Worm (Caenorhabditis elegans): ENCODE measurements around the gene pals-25.

DNA sequence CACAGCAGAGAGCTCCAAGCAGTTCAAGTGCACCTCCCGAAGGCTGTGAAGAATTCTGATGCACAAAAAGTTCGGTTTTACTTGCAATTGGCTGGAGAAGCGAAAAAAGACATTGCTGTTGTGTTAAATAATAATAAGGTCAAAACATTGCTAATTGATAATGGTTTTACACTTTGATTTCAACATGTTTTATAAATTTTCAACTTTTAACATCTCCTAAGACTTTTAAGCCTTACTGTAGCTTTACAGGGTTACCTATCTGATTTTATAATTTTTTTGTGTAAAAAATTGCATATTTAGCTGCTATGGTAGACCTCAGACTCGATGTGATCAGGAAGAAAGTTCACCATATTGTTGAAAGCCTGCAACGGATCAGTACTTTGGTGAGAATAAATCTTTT, at the start of gene pals-25:
- no peak for TF ChIP-seq tab-1 (GFP tag; IDR thresholded peaks at IDR 0.05)
- no peak for TF ChIP-seq flt-1 (GFP tag; IDR thresholded peaks at IDR 0.05)
- TF ChIP-seq ztf-29 (GFP tag; IDR thresholded peaks at IDR 0.05) = no peak
- TF ChIP-seq cog-1 (tag; optimal IDR thresholded peaks at IDR 0.05) = no peak
- TF ChIP-seq ref-1 (GFP tag; conservative IDR thresholded peaks at IDR 0.05) = no peak
- no peak for TF ChIP-seq ztf-23 (GFP tag; IDR thresholded peaks at IDR 0.05)
- TF ChIP-seq klf-2 (GFP tag; conservative IDR thresholded peaks at IDR 0.05) = no peak
- TF ChIP-seq med-1 (GFP tag; optimal IDR thresholded peaks at IDR 0.05; ENCODE audit: insufficient read depth) = no peak
- no peak for TF ChIP-seq T22C8.4 (GFP tag; IDR thresholded peaks at IDR 0.05)

Measured in whole organism, midembryonic.